Fruit fly (Drosophila melanogaster): Measurements from ENCODE around the gene CG12402.
A peak's percentile ranks its signal among the peaks of the same experiment; 100 is the strongest.

The CG12402 gene

dm6 chr3R:14096792-14097191 lies 11.3 kb downstream of the CG12402 start, which contains the start of gene CCHa1:
Gene CCHa1, minus strand, starts transcription at chr3R:14096835.
- no peak for TF ChIP-seq Pif1B (GFP tag; optimal IDR thresholded peaks at IDR 0.05)
- 0 out of 2 replicates have a peak, but pooled peaks have one; percentile 19 for TF ChIP-seq CG12605 (GFP tag; IDR thresholded peaks at IDR 0.05)

dm6 chr3R:14095916-14096315 lies 12.2 kb downstream of the CG12402 start:
- TF ChIP-seq CG4496 (GFP tag; IDR thresholded peaks at IDR 0.05), result no peak
- no peak for TF ChIP-seq rn (GFP tag; IDR thresholded peaks at IDR 0.05)
- TF ChIP-seq Pif1B (GFP tag; optimal IDR thresholded peaks at IDR 0.05), result no peak
- no peak for TF ChIP-seq CG13204 (GFP tag; optimal IDR thresholded peaks at IDR 0.05)
- no peak for TF ChIP-seq CG32121 (GFP tag; IDR thresholded peaks at IDR 0.05)
- TF ChIP-seq Snoo (tag; optimal IDR thresholded peaks at IDR 0.05), result no peak
- TF ChIP-seq CG10348 (GFP tag; IDR thresholded peaks at IDR 0.05), result no peak
- TF ChIP-seq CG12605 (GFP tag; IDR thresholded peaks at IDR 0.05), result no peak
- no peak for TF ChIP-seq Ets98B (GFP tag; IDR thresholded peaks at IDR 0.05)
- TF ChIP-seq fd96Ca (GFP tag; IDR thresholded peaks at IDR 0.05), result no peak
- no peak for TF ChIP-seq gl (tag; optimal IDR thresholded peaks at IDR 0.05)

dm6 chr3R:14095428-14095827 lies 12.7 kb downstream of the CG12402 start:
- TF ChIP-seq CG14655 (GFP tag; optimal IDR thresholded peaks at IDR 0.05) (no peak), CG34367 (tag; optimal IDR thresholded peaks at IDR 0.05) (no peak), CG12605 (GFP tag; IDR thresholded peaks at IDR 0.05) (no peak), CG8159 (tag; optimal IDR thresholded peaks at IDR 0.05) (no peak), CG13204 (GFP tag; optimal IDR thresholded peaks at IDR 0.05) (no peak), D1 (tag; optimal IDR thresholded peaks at IDR 0.05) (no peak), Snoo (tag; optimal IDR thresholded peaks at IDR 0.05) (no peak)

dm6 chr3R:14088887-14089567 lies 19.1 kb downstream of the CG12402 start, which contains the start of gene Npc2b:
Gene Npc2b, plus strand, starts transcription at chr3R:14089517.
- no peak for TF ChIP-seq CG10348 (GFP tag; IDR thresholded peaks at IDR 0.05)
- TF ChIP-seq D1 (tag; optimal IDR thresholded peaks at IDR 0.05), result peak; percentile 75
- no peak for TF ChIP-seq gl (tag; optimal IDR thresholded peaks at IDR 0.05)
- peak; percentile 34 for TF ChIP-seq Pif1A (GFP tag; optimal IDR thresholded peaks at IDR 0.05)
- TF ChIP-seq Pif1B (GFP tag; optimal IDR thresholded peaks at IDR 0.05), result peak; percentile 30
- peak; percentile 40 for TF ChIP-seq CG8159 (tag; optimal IDR thresholded peaks at IDR 0.05)
- peak; percentile 36 for TF ChIP-seq CG14655 (GFP tag; optimal IDR thresholded peaks at IDR 0.05)
- peak; percentile 24 for TF ChIP-seq CG34367 (tag; optimal IDR thresholded peaks at IDR 0.05)
- peak; percentile 52 for TF ChIP-seq CG17806 (tag; optimal IDR thresholded peaks at IDR 0.05)
- TF ChIP-seq CG8301 (tag; optimal IDR thresholded peaks at IDR 0.05), result peak; percentile 60
- peak; percentile 15 for TF ChIP-seq Snoo (tag; optimal IDR thresholded peaks at IDR 0.05)
- TF ChIP-seq EcR (GFP tag; optimal IDR thresholded peaks at IDR 0.05), result no peak
- TF ChIP-seq CG9948 (tag; optimal IDR thresholded peaks at IDR 0.05), result peak; percentile 22

- no peak for TF ChIP-seq CG8301 (tag; optimal IDR thresholded peaks at IDR 0.05)
- TF ChIP-seq EcR (GFP tag; optimal IDR thresholded peaks at IDR 0.05), result peak; percentile 78
- no peak for TF ChIP-seq CG17806 (tag; optimal IDR thresholded peaks at IDR 0.05)
- no peak for TF ChIP-seq D1 (tag; optimal IDR thresholded peaks at IDR 0.05)
- TF ChIP-seq CG34367 (tag; optimal IDR thresholded peaks at IDR 0.05), result no peak
Observed at dm6 chr3R:14088157-14088556, 20.0 kb downstream of the CG12402 start.

- TF ChIP-seq D1 (tag; optimal IDR thresholded peaks at IDR 0.05) (no peak), rn (GFP tag; IDR thresholded peaks at IDR 0.05) (no peak), CG8159 (tag; optimal IDR thresholded peaks at IDR 0.05) (peak; percentile 20)
Observed at dm6 chr3R:14085555-14085954, 22.6 kb downstream of the CG12402 start.

dm6 chr3R:14081526-14081925 lies 26.6 kb downstream of the CG12402 start:
- TF ChIP-seq Pif1A (GFP tag; optimal IDR thresholded peaks at IDR 0.05) (no peak), CG13204 (GFP tag; optimal IDR thresholded peaks at IDR 0.05) (no peak), fd96Ca (GFP tag; IDR thresholded peaks at IDR 0.05) (no peak), gl (tag; optimal IDR thresholded peaks at IDR 0.05) (no peak), Ets98B (GFP tag; IDR thresholded peaks at IDR 0.05) (no peak)

- TF ChIP-seq CG8159 (tag; optimal IDR thresholded peaks at IDR 0.05) (peak; percentile 71), rn (GFP tag; IDR thresholded peaks at IDR 0.05) (no peak), Pif1A (GFP tag; optimal IDR thresholded peaks at IDR 0.05) (peak; percentile 43), EcR (GFP tag; optimal IDR thresholded peaks at IDR 0.05) (no peak), CG9948 (tag; optimal IDR thresholded peaks at IDR 0.05) (peak; percentile 39), fd96Ca (GFP tag; IDR thresholded peaks at IDR 0.05) (no peak), CG32121 (GFP tag; IDR thresholded peaks at IDR 0.05) (peak; percentile 54; the same call in 1 of the 2 replicates), CG13204 (GFP tag; optimal IDR thresholded peaks at IDR 0.05) (no peak), CG8301 (tag; optimal IDR thresholded peaks at IDR 0.05) (peak; percentile 68), CG17806 (tag; optimal IDR thresholded peaks at IDR 0.05) (peak; percentile 72), Snoo (tag; optimal IDR thresholded peaks at IDR 0.05) (peak; percentile 21), CG15710 (tag; optimal IDR thresholded peaks at IDR 0.05) (peak; percentile 58), CG34367 (tag; optimal IDR thresholded peaks at IDR 0.05) (peak; percentile 13), Pif1B (GFP tag; optimal IDR thresholded peaks at IDR 0.05) (peak; percentile 41), CG4496 (GFP tag; IDR thresholded peaks at IDR 0.05) (peak; percentile 85), D1 (tag; optimal IDR thresholded peaks at IDR 0.05) (peak; percentile 36), Ets98B (GFP tag; IDR thresholded peaks at IDR 0.05) (no peak), CG14655 (GFP tag; optimal IDR thresholded peaks at IDR 0.05) (peak; percentile 55), CG12605 (GFP tag; IDR thresholded peaks at IDR 0.05) (0 out of 2 replicates have a peak, but pooled peaks have one; percentile 26), gl (tag; optimal IDR thresholded peaks at IDR 0.05) (no peak), CG10348 (GFP tag; IDR thresholded peaks at IDR 0.05) (no peak)
Observed at dm6 chr3R:14077026-14077425, 31.1 kb downstream of the CG12402 start.
